Fruit fly (Drosophila melanogaster): ENCODE measurements around the gene CG43329.
A peak's percentile ranks its signal among the peaks of the same experiment; 100 is the strongest.

DNA sequence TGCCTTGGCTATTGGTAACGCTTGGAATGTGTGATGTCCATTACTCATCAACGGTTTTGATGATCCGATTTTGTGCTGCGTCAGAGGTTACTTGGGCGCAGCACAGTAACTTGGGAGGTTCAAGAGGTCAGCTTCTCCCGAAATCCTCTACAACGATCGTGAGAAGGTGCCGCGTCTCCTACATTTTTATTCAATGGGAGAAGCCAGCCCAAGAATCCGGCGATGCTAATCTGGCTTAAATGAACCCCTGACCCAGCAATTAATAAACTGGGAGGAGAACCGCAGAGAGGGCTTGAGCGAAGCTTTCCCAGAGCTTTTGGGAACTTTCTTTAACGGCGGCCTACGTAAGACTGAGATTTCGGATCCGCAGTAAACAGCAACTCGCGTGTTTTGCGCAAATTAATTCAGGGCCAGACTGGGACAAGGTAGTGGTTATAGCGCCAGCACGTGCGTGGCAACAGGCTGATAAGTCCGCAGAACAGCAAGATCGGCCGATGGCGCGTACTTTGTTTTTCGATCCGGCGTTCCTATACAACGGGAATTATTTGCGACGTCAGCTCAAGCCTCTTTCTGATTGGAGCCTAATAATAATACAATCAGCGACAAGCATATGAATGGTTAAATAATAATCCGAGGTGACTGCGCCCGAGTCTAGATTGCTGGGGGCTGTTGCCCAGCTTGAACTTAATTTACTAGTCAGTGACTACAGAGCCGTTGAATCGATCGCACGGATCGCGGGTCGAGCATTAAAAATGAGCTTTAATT, 30.8 kb downstream of the CG43329 start, which contains the start of gene CG11425:
- TF ChIP-seq CG33017 (tag; optimal IDR thresholded peaks at IDR 0.05), result no peak
- TF ChIP-seq toe (GFP tag; optimal IDR thresholded peaks at IDR 0.05), result no peak
- no peak for TF ChIP-seq bab1 (GFP tag; optimal IDR thresholded peaks at IDR 0.05)
- TF ChIP-seq tj (GFP tag; optimal IDR thresholded peaks at IDR 0.05), result peak; percentile 53
- no peak for TF ChIP-seq CG11617 (GFP tag; optimal IDR thresholded peaks at IDR 0.05)
- TF ChIP-seq cnc (optimal IDR thresholded peaks at IDR 0.05), result peak in 1 of 2 experiments; percentile 27
- TF ChIP-seq CG12768 (GFP tag; optimal IDR thresholded peaks at IDR 0.05), result no peak
- no peak for TF ChIP-seq Clk (GFP tag; optimal IDR thresholded peaks at IDR 0.05)
- no peak for TF ChIP-seq Crg-1 (GFP tag; optimal IDR thresholded peaks at IDR 0.05)
- peak; percentile 1 for TF ChIP-seq cic (GFP tag; optimal IDR thresholded peaks at IDR 0.05)
- TF ChIP-seq CG14711 (tag; optimal IDR thresholded peaks at IDR 0.05), result no peak
- TF ChIP-seq Hr96 (GFP tag; optimal IDR thresholded peaks at IDR 0.05), result no peak
- TF ChIP-seq pad (GFP tag; optimal IDR thresholded peaks at IDR 0.05), result no peak

All from whole organism, adult.